Worm (Caenorhabditis elegans): ENCODE data around the gene snf-7.

- no peak for TF ChIP-seq elt-3 (tag; optimal IDR thresholded peaks at IDR 0.05)
- no peak for TF ChIP-seq lin-13 (tag; optimal IDR thresholded peaks at IDR 0.05)
- TF ChIP-seq nhr-76 (tag; optimal IDR thresholded peaks at IDR 0.05): no peak
- TF ChIP-seq unc-39 (tag; optimal IDR thresholded peaks at IDR 0.05): no peak
These were observed 52.9 kb downstream of the snf-7 start for ce11 chrIII:13058140-13058539.

All from whole organism, mixed stage, embryonic.